Fruit fly (Drosophila melanogaster) whole organism, wandering third instar larva: ENCODE measurements around the gene Ude.

Experiments
- Dif ChIP-seq: fragments of 200-275, 200-300 bp; sonication (Bioruptor generic); optimal IDR thresholded peaks from 2 replicates; lab custom pipeline; 2018; ENCODE audit warnings: missing biosample characterization, missing genetic modification characterization; ENCODE audit not compliant: partially characterized antibody
- Myc ChIP-seq: fragments of >200 bp; optimal IDR thresholded peaks from 2 replicates; lab custom pipeline; 2017
- Rel ChIP-seq, 2 experiments: fragments of 200-800 bp; sonication (Bioruptor generic) in 1 of 2; optimal IDR thresholded peaks; 2 replicates in 1 of 2; 3 replicates in 1 of 2; lab custom pipeline; 2016 to 2019; ENCODE audit warnings: mild to moderate bottlenecking in 2 of 2, missing biosample characterization in 2 of 2, missing genetic modification characterization in 2 of 2, moderate library complexity in 1 of 2
- pan ChIP-seq: fragments of >200 bp; optimal IDR thresholded peaks from 2 replicates; lab custom pipeline; 2017
- psq ChIP-seq: fragments of 200-800 bp; sonication (Bioruptor generic); optimal IDR thresholded peaks from 3 replicates; lab custom pipeline; 2017; ENCODE audit warnings: missing biosample characterization, mild to moderate bottlenecking, missing genetic modification characterization, moderate library complexity
- sage ChIP-seq: fragments of 200-800 bp; sonication (Bioruptor generic); optimal IDR thresholded peaks from 2 replicates; lab custom pipeline; 2016; ENCODE audit warnings: missing biosample characterization, mild to moderate bottlenecking, missing genetic modification characterization
- tai ChIP-seq: sonication (Bioruptor generic); optimal IDR thresholded peaks from 2 replicates; lab custom pipeline; 2016; ENCODE audit warnings: missing biosample characterization, missing genetic modification characterization

dm6 chr3R:24790036-24790435 is 9.4 kb downstream of the Ude start, which contains the start of gene CG13634:
- TF ChIP-seq tai (GFP tag; lab: Kevin White, UChicago) (no peak), Rel (GFP tag; optimal IDR thresholded peaks at IDR 0.05; lab: Kevin White, UChicago) (no peak), Rel (tag; optimal IDR thresholded peaks at IDR 0.05; lab: Kevin White, UChicago) (no peak), Myc (lab: Kevin White, UChicago) (no peak), Dif (GFP tag; lab: Kevin White, UChicago) (no peak), psq (GFP tag; lab: Kevin White, UChicago) (no peak), pan (lab: Kevin White, UChicago) (no peak), sage (GFP tag; lab: Kevin White, UChicago) (no peak)
